Worm (Caenorhabditis elegans) whole organism, L4 larva: Measurements from ENCODE around the gene srh-59.

Experiments used
- aly-2 ChIP-seq: sonication (generic microtip); optimal IDR thresholded peaks from 2 replicates; lab custom pipeline; 2018; ENCODE audit warnings: missing biosample characterization, missing genetic modification characterization
- ama-1 ChIP-seq: fragments of 150-350 bp; optimal IDR thresholded peaks from 2 replicates; lab custom pipeline; 2014; ENCODE audit warnings: inconsistent platforms, mixed read lengths
- ctbp-1 ChIP-seq: fragments of 200-800 bp; sonication (Bioruptor generic); IDR thresholded peaks from 2 replicates; pipeline ENCODE4 v1.3.6; 2022; ENCODE audit warnings: missing genetic modification reagents, missing genetic modification characterization, missing compliant biosample characterization
- lin-38 ChIP-seq: fragments of 200-800 bp; sonication (Bioruptor generic); IDR thresholded peaks from 2 replicates; pipeline ENCODE4 v1.3.6; 2022; ENCODE audit warnings: missing genetic modification reagents, missing genetic modification characterization, missing compliant biosample characterization
- lir-3 ChIP-seq: sonication (generic microtip); optimal IDR thresholded peaks from 2 replicates; lab custom pipeline; 2016; ENCODE audit warnings: mild to moderate bottlenecking, missing genetic modification characterization, missing compliant biosample characterization
- nhr-10 ChIP-seq: fragments of 150-350 bp; optimal IDR thresholded peaks from 2 replicates; lab custom pipeline; 2014; ENCODE audit warnings: missing biosample characterization, missing genetic modification characterization
- snpc-4 ChIP-seq: fragments of 150-350 bp; optimal IDR thresholded peaks from 2 replicates; lab custom pipeline; 2014; ENCODE audit warnings: missing biosample characterization, missing genetic modification characterization

DNA sequence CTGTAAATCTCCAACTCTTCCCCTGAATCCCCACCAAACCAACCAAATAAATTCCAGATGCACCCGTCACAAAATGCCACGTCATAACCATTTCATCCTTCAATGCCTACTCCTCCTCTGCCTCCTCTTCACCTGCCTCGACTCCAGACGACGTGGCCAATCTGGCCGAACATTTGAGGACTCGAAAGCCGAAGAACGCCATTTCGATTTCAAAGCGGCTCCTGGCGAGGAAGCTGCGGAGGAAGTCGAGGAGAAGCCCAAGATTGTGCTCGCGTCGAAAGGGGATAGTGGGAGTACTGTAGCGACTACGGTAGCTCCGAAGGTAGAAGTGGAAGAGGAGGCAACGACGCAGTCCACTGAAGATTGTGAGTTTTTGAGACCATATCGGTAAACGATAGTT, 24.4 kb upstream of the srh-59 start, which contains the start of gene lgc-45:
- TF ChIP-seq ama-1 (lab: Kevin White, UChicago): no peak
- no peak for TF ChIP-seq lir-3 (tag; lab: Kevin White, UChicago)
- TF ChIP-seq ctbp-1 (GFP tag; lab: Robert Waterston, UW): no peak
- TF ChIP-seq aly-2 (tag; lab: Kevin White, UChicago): no peak
- TF ChIP-seq lin-38: no peak
- TF ChIP-seq snpc-4 (tag; lab: Kevin White, UChicago): no peak
- no peak for TF ChIP-seq nhr-10 (tag; lab: Kevin White, UChicago)
